Fruit fly (Drosophila melanogaster) whole organism, embryonic: ENCODE results near the gene CG5087.

ENCODE experiments used
- Antp ChIP-seq: fragments of 200-800 bp; sonication (Bioruptor generic); optimal IDR thresholded peaks from 3 replicates; lab custom pipeline; 2016; ENCODE audit warnings: missing biosample characterization, missing genetic modification characterization
- Atf3 ChIP-seq: fragments of 200-800 bp; sonication (Bioruptor generic); optimal IDR thresholded peaks from 3 replicates; lab custom pipeline; 2016; ENCODE audit warnings: missing biosample characterization, missing genetic modification characterization
- Bteb2 ChIP-seq: fragments of 200-800 bp; sonication (Bioruptor generic); optimal IDR thresholded peaks from 2 replicates; lab custom pipeline; 2016; ENCODE audit warnings: missing biosample characterization, missing genetic modification characterization
- CG11723 ChIP-seq: fragments of 200-800 bp; sonication (Bioruptor generic); optimal IDR thresholded peaks from 2 replicates; lab custom pipeline; 2017; ENCODE audit warnings: missing biosample characterization, mild to moderate bottlenecking, missing genetic modification characterization
- CG13894 ChIP-seq: fragments of 200-800 bp; sonication (Bioruptor generic); optimal IDR thresholded peaks from 3 replicates; lab custom pipeline; 2018; ENCODE audit warnings: missing biosample characterization, mild to moderate bottlenecking, missing genetic modification characterization, moderate library complexity
- CG14710 ChIP-seq: fragments of 200-800 bp; sonication (Bioruptor generic); optimal IDR thresholded peaks from 3 replicates; lab custom pipeline; 2019; ENCODE audit warnings: missing biosample characterization, mild to moderate bottlenecking, missing genetic modification characterization, moderate library complexity
- CG1529 ChIP-seq: fragments of 200-800 bp; sonication (Bioruptor generic); optimal IDR thresholded peaks from 3 replicates; lab custom pipeline; 2018; ENCODE audit warnings: missing biosample characterization, missing genetic modification characterization
- CG16813 ChIP-seq: fragments of 200-800 bp; sonication (Bioruptor generic); IDR thresholded peaks from 3 replicates; pipeline ENCODE4 v1.3.6; 2022; ENCODE audit warnings: missing biosample characterization, missing genetic modification characterization; ENCODE audit not compliant: partially characterized antibody
- CG17359 ChIP-seq: fragments of 200-800 bp; sonication (Bioruptor generic); optimal IDR thresholded peaks from 3 replicates; lab custom pipeline; 2018; ENCODE audit warnings: missing biosample characterization, mild to moderate bottlenecking, missing genetic modification characterization, moderate library complexity
- CG2129 ChIP-seq: fragments of 200-800 bp; sonication (Bioruptor generic); IDR thresholded peaks from 2 replicates; pipeline ENCODE4 v1.3.6; 2022; ENCODE audit warnings: missing biosample characterization, missing genetic modification characterization; ENCODE audit not compliant: partially characterized antibody
- CG2202 ChIP-seq: fragments of 200-800 bp; sonication (Bioruptor generic); optimal IDR thresholded peaks from 2 replicates; lab custom pipeline; 2018; ENCODE audit warnings: missing biosample characterization, mild to moderate bottlenecking, missing genetic modification characterization
- CG2712 ChIP-seq: fragments of 200-800 bp; optimal IDR thresholded peaks from 3 replicates; lab custom pipeline; 2019; ENCODE audit warnings: missing biosample characterization, mild to moderate bottlenecking, missing genetic modification characterization, moderate library complexity
- CG3163 ChIP-seq: fragments of 200-800 bp; sonication (Bioruptor generic); optimal IDR thresholded peaks from 3 replicates; lab custom pipeline; 2016; ENCODE audit warnings: missing biosample characterization, missing genetic modification characterization
- CG34422 ChIP-seq: fragments of 200-800 bp; sonication (Bioruptor generic); IDR thresholded peaks from 3 replicates; pipeline ENCODE4 v1.3.6; 2022; ENCODE audit warnings: missing biosample characterization, missing genetic modification characterization
- CG3726 ChIP-seq: fragments of 200-800 bp; sonication (Bioruptor generic); IDR thresholded peaks from 3 replicates; pipeline ENCODE4, ENCODE4 v1.3.6; 2022; ENCODE audit warnings: missing biosample characterization, missing genetic modification characterization
- CG6175 ChIP-seq: fragments of 200-800 bp; sonication (Bioruptor generic); IDR thresholded peaks from 3 replicates; pipeline ENCODE4 v1.3.6; 2022; ENCODE audit warnings: missing biosample characterization, missing genetic modification characterization
- CG7556 ChIP-seq: fragments of 200-800 bp; sonication (Bioruptor generic); optimal IDR thresholded peaks from 2 replicates; lab custom pipeline; 2017; ENCODE audit warnings: missing biosample characterization, mild to moderate bottlenecking, missing genetic modification characterization
- CG7839 ChIP-seq: fragments of 200-800 bp; sonication (Bioruptor generic); optimal IDR thresholded peaks from 3 replicates; lab custom pipeline; 2018; ENCODE audit warnings: missing biosample characterization, mild to moderate bottlenecking, missing genetic modification characterization, moderate library complexity
- CG8290 ChIP-seq, 3 experiments: fragments of 200-800 bp; sonication (Bioruptor generic); optimal IDR thresholded peaks; 2 replicates each; lab custom pipeline; 2016 to 2019; ENCODE audit warnings: missing biosample characterization in 3 of 3, missing genetic modification characterization in 3 of 3, mild to moderate bottlenecking in 2 of 3, moderate library complexity in 1 of 3
- CG9609 ChIP-seq: fragments of 200-800 bp; sonication (Bioruptor generic); optimal IDR thresholded peaks from 3 replicates; lab custom pipeline; 2016; ENCODE audit warnings: missing biosample characterization, missing genetic modification characterization
- CoRest ChIP-seq: fragments of 200-800 bp; sonication (Bioruptor generic); optimal IDR thresholded peaks from 3 replicates; lab custom pipeline; 2018; ENCODE audit warnings: missing biosample characterization, mild to moderate bottlenecking, missing genetic modification characterization, moderate library complexity
- Dad ChIP-seq: fragments of 200-800 bp; sonication (Bioruptor generic); optimal IDR thresholded peaks from 3 replicates; lab custom pipeline; 2016; ENCODE audit warnings: missing biosample characterization, missing genetic modification characterization
- Ets65A ChIP-seq: fragments of 200-800 bp; sonication (Bioruptor generic); peaks from one replicate; lab custom pipeline; 2016; ENCODE audit warnings: missing biosample characterization, missing genetic modification characterization
- Fer1 ChIP-seq: fragments of 200-800 bp; sonication (Bioruptor generic); optimal IDR thresholded peaks from 2 replicates; lab custom pipeline; 2017; ENCODE audit warnings: missing biosample characterization, mild to moderate bottlenecking, missing genetic modification characterization
- Gsc ChIP-seq: fragments of 200-800 bp; sonication (Bioruptor generic); IDR thresholded peaks from 2 replicates; pipeline ENCODE4 v1.3.6; 2022; ENCODE audit warnings: missing biosample characterization, missing genetic modification characterization
- HmgZ ChIP-seq: fragments of 200-800 bp; sonication (Bioruptor generic); optimal IDR thresholded peaks from 2 replicates; lab custom pipeline; 2018; ENCODE audit warnings: missing biosample characterization, mild to moderate bottlenecking, missing genetic modification characterization
- Hr51 ChIP-seq, 2 experiments: fragments of 200-800 bp; sonication (Bioruptor generic); optimal IDR thresholded peaks; 2 replicates in 1 of 2; 3 replicates in 1 of 2; lab custom pipeline; 2016 to 2018; ENCODE audit warnings: missing biosample characterization in 2 of 2, missing genetic modification characterization in 2 of 2, mild to moderate bottlenecking in 1 of 2, moderate library complexity in 1 of 2
- Myb ChIP-seq: fragments of 200-800 bp; sonication (Bioruptor generic); optimal IDR thresholded peaks from 2 replicates; lab custom pipeline; 2016; ENCODE audit warnings: missing biosample characterization, missing genetic modification characterization
- Oli ChIP-seq: fragments of 200-800 bp; sonication (Bioruptor generic); optimal IDR thresholded peaks from 2 replicates; lab custom pipeline; 2018; ENCODE audit warnings: missing biosample characterization, mild to moderate bottlenecking, missing genetic modification characterization, moderate library complexity
- Ptx1 ChIP-seq: fragments of 200-800 bp; sonication (Bioruptor generic); IDR thresholded peaks from 2 replicates; pipeline ENCODE4 v1.3.6; 2022; ENCODE audit warnings: missing biosample characterization, missing genetic modification characterization
- Scr ChIP-seq: fragments of 200-800 bp; sonication (Bioruptor generic); IDR thresholded peaks from 2 replicates; pipeline ENCODE4 v1.3.6; 2022; ENCODE audit warnings: missing biosample characterization, missing genetic modification characterization; ENCODE audit not compliant: partially characterized antibody
- Sox100B ChIP-seq: fragments of 200-800 bp; sonication (Bioruptor generic); optimal IDR thresholded peaks from 3 replicates; lab custom pipeline; 2018; ENCODE audit warnings: missing biosample characterization, mild to moderate bottlenecking, missing genetic modification characterization
- Xrp1 ChIP-seq: fragments of 200-800 bp; sonication (Bioruptor generic); IDR thresholded peaks from 2 replicates; pipeline ENCODE4 v1.3.6; 2022; ENCODE audit warnings: missing biosample characterization, missing genetic modification characterization
- cad ChIP-seq: fragments of >200 bp; optimal IDR thresholded peaks from 2 replicates; lab custom pipeline; 2017; ENCODE audit warnings: missing biosample characterization, missing genetic modification characterization
- danr ChIP-seq: fragments of 200-800 bp; sonication (Bioruptor generic); IDR thresholded peaks from 2 replicates; pipeline ENCODE4 v1.3.6; 2022; ENCODE audit warnings: missing biosample characterization, missing genetic modification characterization
- ems ChIP-seq: fragments of 200-800 bp; sonication (Bioruptor generic); optimal IDR thresholded peaks from 3 replicates; lab custom pipeline; 2016; ENCODE audit warnings: missing biosample characterization, missing genetic modification characterization
- ftz-f1 ChIP-seq: fragments of 200-800 bp; sonication (Bioruptor generic); optimal IDR thresholded peaks from 2 replicates; lab custom pipeline; 2016; ENCODE audit warnings: missing biosample characterization, missing genetic modification characterization
- gcm ChIP-seq: fragments of 200-800 bp; sonication (Bioruptor generic); optimal IDR thresholded peaks from 2 replicates; lab custom pipeline; 2019; ENCODE audit warnings: missing biosample characterization, mild to moderate bottlenecking, missing genetic modification characterization, moderate library complexity
- ham ChIP-seq: fragments of 200-800 bp; sonication (Bioruptor generic); IDR thresholded peaks from 2 replicates; pipeline ENCODE4 v1.3.6; 2022; ENCODE audit warnings: missing biosample characterization, missing genetic modification characterization
- hth ChIP-seq: fragments of >200 bp; optimal IDR thresholded peaks from 2 replicates; lab custom pipeline; 2017; ENCODE audit warnings: inconsistent platforms
- jigr1 ChIP-seq: fragments of 200-800 bp; sonication (Bioruptor generic); IDR thresholded peaks from 3 replicates; pipeline ENCODE4 v1.3.6; 2022; ENCODE audit warnings: missing biosample characterization, missing genetic modification characterization
- kay ChIP-seq: fragments of 200-800 bp; sonication (Bioruptor generic); optimal IDR thresholded peaks from 2 replicates; lab custom pipeline; 2016; ENCODE audit warnings: missing biosample characterization, missing genetic modification characterization
- kni ChIP-seq: fragments of 200-800 bp; sonication (Bioruptor generic); optimal IDR thresholded peaks from 3 replicates; lab custom pipeline; 2017; ENCODE audit warnings: mild to moderate bottlenecking, missing biosample characterization, missing genetic modification reagents, missing genetic modification characterization
- knrl ChIP-seq: fragments of 200-800 bp; sonication (Bioruptor generic); IDR thresholded peaks from 3 replicates; pipeline ENCODE4 v1.3.6; 2022; ENCODE audit warnings: missing biosample characterization, missing genetic modification characterization; ENCODE audit not compliant: partially characterized antibody
- lmd ChIP-seq: fragments of 200-800 bp; sonication (Bioruptor generic); IDR thresholded peaks from 2 replicates; pipeline ENCODE4 v1.3.6; 2022; ENCODE audit warnings: missing biosample characterization, missing genetic modification characterization
- nmo ChIP-seq: fragments of 200-800 bp; sonication (Bioruptor generic); optimal IDR thresholded peaks from 2 replicates; lab custom pipeline; 2018; ENCODE audit warnings: missing biosample characterization, mild to moderate bottlenecking, missing genetic modification characterization, moderate library complexity
- phol ChIP-seq: fragments of 200-800 bp; sonication (Bioruptor generic); optimal IDR thresholded peaks from 3 replicates; lab custom pipeline; 2018; ENCODE audit warnings: missing biosample characterization, mild to moderate bottlenecking, missing genetic modification characterization, moderate library complexity
- sqz ChIP-seq: fragments of 200-800 bp; sonication (Bioruptor generic); optimal IDR thresholded peaks from 3 replicates; lab custom pipeline; 2018; ENCODE audit warnings: missing biosample characterization, mild to moderate bottlenecking, missing genetic modification characterization
- tna ChIP-seq: fragments of 200-800 bp; sonication (Bioruptor generic); IDR thresholded peaks from 2 replicates; pipeline ENCODE4 v1.3.6; 2022; ENCODE audit warnings: missing biosample characterization, missing genetic modification characterization; ENCODE audit not compliant: partially characterized antibody

Gene CG5087

DNA sequence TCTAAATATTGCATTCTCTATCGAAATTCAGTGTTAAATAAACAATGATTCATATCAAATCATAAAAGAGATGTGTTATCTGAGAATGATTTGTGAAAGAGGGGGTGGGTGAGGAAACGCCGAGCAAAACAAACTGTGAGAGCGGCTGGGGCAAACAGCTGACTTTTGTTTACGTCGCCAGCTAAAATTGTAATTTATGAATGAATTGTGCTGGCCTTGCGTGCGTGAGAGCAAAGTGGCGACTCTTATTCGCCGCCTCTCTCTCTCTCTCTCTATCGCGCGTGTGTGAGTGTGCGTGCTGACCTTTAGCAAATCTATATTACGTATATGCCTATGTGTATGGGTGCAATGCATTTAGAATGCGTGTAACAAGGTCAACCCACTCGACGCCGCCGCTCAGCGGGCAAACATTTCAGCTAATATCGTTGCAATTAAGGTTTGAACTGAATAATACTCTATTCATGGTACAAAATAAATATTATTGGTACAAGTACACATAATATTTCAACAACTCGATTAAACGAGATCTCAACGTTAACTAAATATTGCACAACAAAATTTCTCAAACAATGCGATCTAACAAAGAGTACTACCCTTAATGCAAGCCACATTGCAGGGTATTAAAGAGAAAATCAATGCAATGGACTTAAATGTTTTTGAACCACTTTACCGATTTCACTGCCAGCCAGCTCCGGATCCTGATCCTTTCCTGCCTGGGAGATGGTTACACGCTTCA, 19.1 kb upstream of the CG5087 start (continued):
- TF ChIP-seq sqz (GFP tag; lab: Kevin White, UChicago) (no peak), CG6175 (GFP tag; lab: Robert Waterston, UW) (no peak), phol (tag; lab: Kevin White, UChicago) (peak; percentile 7), gcm (GFP tag; lab: Kevin White, UChicago) (peak; percentile 65), tna (GFP tag; lab: Robert Waterston, UW) (no peak), kay (GFP tag; lab: Kevin White, UChicago) (no peak), CG7556 (GFP tag; lab: Kevin White, UChicago) (no peak), ftz-f1 (peak; percentile 94), CG3726 (no peak), ham (GFP tag; lab: Robert Waterston, UW) (no peak), Myb (GFP tag; lab: Kevin White, UChicago) (no peak), Sox100B (GFP tag; lab: Kevin White, UChicago) (no peak), CG2202 (tag; lab: Kevin White, UChicago) (no peak), knrl (GFP tag; lab: Robert Waterston, UW) (no peak), CG16813 (GFP tag; lab: Robert Waterston, UW) (no peak), nmo (peak; percentile 22), CG13894 (tag; lab: Kevin White, UChicago) (no peak), CG2129 (no peak), Atf3 (GFP tag; lab: Kevin White, UChicago) (no peak), CG9609 (no peak), CG11723 (GFP tag; lab: Kevin White, UChicago) (no peak), HmgZ (tag; lab: Kevin White, UChicago) (no peak), ems (GFP tag; lab: Kevin White, UChicago) (no peak), CG34422 (GFP tag; lab: Robert Waterston, UW) (peak; percentile 84; the same call in 1 of the 3 replicates), Xrp1 (GFP tag; lab: Robert Waterston, UW) (0 out of 2 replicates have a peak, but pooled peaks have one; percentile 21), CG3163 (GFP tag; lab: Kevin White, UChicago) (no peak), Gsc (GFP tag; lab: Robert Waterston, UW) (no peak), hth (lab: Kevin White, UChicago) (no peak), CoRest (tag; lab: Kevin White, UChicago) (no peak), CG7839 (tag; lab: Kevin White, UChicago) (peak; percentile 38), kni (GFP tag; lab: Kevin White, UChicago) (no peak), CG17359 (tag; lab: Kevin White, UChicago) (peak; percentile 52), Ets65A (peak; percentile 9), Bteb2 (no peak), lmd (GFP tag; lab: Robert Waterston, UW) (peak; percentile 51), Fer1 (GFP tag; lab: Kevin White, UChicago) (peak; percentile 39), Oli (tag; lab: Kevin White, UChicago) (peak; percentile 17), danr (GFP tag; lab: Robert Waterston, UW) (no peak), CG1529 (GFP tag; lab: Kevin White, UChicago) (peak; percentile 12), cad (GFP tag; lab: Kevin White, UChicago) (no peak), CG8290 (GFP tag; optimal IDR thresholded peaks at IDR 0.05; lab: Kevin White, UChicago) (no peak), CG8290 (tag; optimal IDR thresholded peaks at IDR 0.05; lab: Kevin White, UChicago) (no peak), CG14710 (tag; lab: Kevin White, UChicago) (no peak), jigr1 (GFP tag; lab: Robert Waterston, UW) (no peak), Ptx1 (GFP tag; lab: Robert Waterston, UW) (peak; percentile 63), Scr (GFP tag; lab: Robert Waterston, UW) (no peak; the same call in 1 of the 2 replicates), Hr51 (GFP tag; optimal IDR thresholded peaks at IDR 0.05; lab: Kevin White, UChicago) (peak in 1 of 2 experiments; percentile 26), CG2712 (peak; percentile 51), Dad (GFP tag; lab: Kevin White, UChicago) (no peak), Antp (GFP tag; lab: Kevin White, UChicago) (no peak)
